Fruit fly (Drosophila melanogaster): ENCODE results near the gene Fer1HCH.

The Fer1HCH gene

DNA sequence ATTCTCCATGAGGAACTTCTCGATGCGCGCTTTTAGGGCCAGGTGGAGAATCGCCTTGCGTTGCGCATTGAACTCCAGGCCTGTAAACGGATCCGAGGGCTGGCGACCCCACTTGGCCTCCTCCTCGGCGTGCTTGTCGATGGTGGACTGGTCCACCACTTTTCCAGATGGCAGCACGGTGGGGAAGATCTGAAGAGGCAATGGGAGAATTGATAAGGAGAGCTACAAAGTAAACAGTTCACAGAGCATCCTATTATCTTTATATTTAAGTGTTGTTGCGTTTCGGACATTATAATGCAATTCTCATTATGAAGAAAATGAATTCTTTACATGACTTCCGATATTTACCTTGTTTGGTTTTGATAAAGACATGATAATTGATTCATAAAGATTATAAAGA, 38.6 kb upstream of the Fer1HCH start:
- TF ChIP-seq CG3281 (GFP tag; optimal IDR thresholded peaks at IDR 0.05) (no peak), Nf-YC (tag; optimal IDR thresholded peaks at IDR 0.05) (no peak), Taf1 (GFP tag; IDR thresholded peaks at IDR 0.05) (no peak), Ets65A (GFP tag) (no peak), zen2 (GFP tag; IDR thresholded peaks at IDR 0.05; ENCODE audit: partially characterized antibody) (no peak), lov (optimal IDR thresholded peaks at IDR 0.05) (no peak), lov (GFP tag; IDR thresholded peaks at IDR 0.05) (no peak), CG16815 (GFP tag; optimal IDR thresholded peaks at IDR 0.05) (no peak), CG30431 (GFP tag; optimal IDR thresholded peaks at IDR 0.05) (no peak), D (optimal IDR thresholded peaks at IDR 0.05) (no peak), D (GFP tag; optimal IDR thresholded peaks at IDR 0.05) (no peak), CG8281 (tag; optimal IDR thresholded peaks at IDR 0.05) (no peak), sisA (GFP tag; IDR thresholded peaks at IDR 0.05) (no peak), HmgD (GFP tag; optimal IDR thresholded peaks at IDR 0.05) (no peak), Hmr (GFP tag; optimal IDR thresholded peaks at IDR 0.05) (no peak), CG14050 (GFP tag; IDR thresholded peaks at IDR 0.05) (no peak), CG6254 (GFP tag; optimal IDR thresholded peaks at IDR 0.05) (no peak), yki (optimal IDR thresholded peaks at IDR 0.05) (no peak), dimm (GFP tag; IDR thresholded peaks at IDR 0.05) (no peak)

DNA sequence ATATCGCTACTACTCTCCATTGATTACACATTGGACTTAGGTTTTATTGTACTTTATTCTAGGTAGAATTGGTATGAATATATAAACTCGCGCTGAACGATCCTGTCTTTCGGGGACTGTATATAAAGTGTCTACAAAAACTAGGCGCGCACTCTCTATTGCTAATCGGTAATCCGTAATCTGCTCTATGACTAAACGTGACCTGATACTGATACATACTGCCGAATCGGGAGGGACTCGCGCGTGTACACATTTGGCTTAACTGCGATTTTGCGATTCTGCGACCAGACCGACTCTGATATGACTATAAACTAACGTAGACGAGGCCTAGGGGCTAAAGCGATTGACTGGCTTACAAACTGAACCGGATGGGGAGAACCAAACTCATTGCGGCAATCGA, 37.6 kb upstream of the Fer1HCH start:
- TF ChIP-seq bowl (GFP tag; IDR thresholded peaks at IDR 0.05) = no peak
- TF ChIP-seq pb (GFP tag; optimal IDR thresholded peaks at IDR 0.05) = no peak
- peak; percentile 78 for TF ChIP-seq cwo (GFP tag; optimal IDR thresholded peaks at IDR 0.05)
- TF ChIP-seq CG12659 (GFP tag; optimal IDR thresholded peaks at IDR 0.05) = no peak
- TF ChIP-seq row (GFP tag; IDR thresholded peaks at IDR 0.05) = peak; percentile 17; the same call in 1 of the 3 replicates
- peak; percentile 72 for TF ChIP-seq CG3995 (GFP tag; optimal IDR thresholded peaks at IDR 0.05)
- no peak for TF ChIP-seq CG7963 (GFP tag; IDR thresholded peaks at IDR 0.05; ENCODE audit: partially characterized antibody)
- no peak for TF ChIP-seq CG34224 (GFP tag; IDR thresholded peaks at IDR 0.05; ENCODE audit: partially characterized antibody)
- no peak for TF ChIP-seq Max (GFP tag; optimal IDR thresholded peaks at IDR 0.05)
- TF ChIP-seq CG2116 (GFP tag; optimal IDR thresholded peaks at IDR 0.05) = no peak
- TF ChIP-seq gcm2 (GFP tag; optimal IDR thresholded peaks at IDR 0.05) = no peak
- no peak for TF ChIP-seq klu (GFP tag; IDR thresholded peaks at IDR 0.05)
- peak; percentile 10 for TF ChIP-seq exex (tag; optimal IDR thresholded peaks at IDR 0.05)
- TF ChIP-seq CG8281 (tag; optimal IDR thresholded peaks at IDR 0.05) = no peak
- TF ChIP-seq tin (GFP tag; optimal IDR thresholded peaks at IDR 0.05) = no peak
- no peak for TF ChIP-seq CG30431 (GFP tag; optimal IDR thresholded peaks at IDR 0.05)
- no peak for TF ChIP-seq ac (GFP tag; optimal IDR thresholded peaks at IDR 0.05)
- TF ChIP-seq Dfd (GFP tag; optimal IDR thresholded peaks at IDR 0.05) = no peak
- TF ChIP-seq CG42726 (GFP tag; IDR thresholded peaks at IDR 0.05; ENCODE audit: partially characterized antibody) = 0 out of 2 replicates have a peak, but pooled peaks have one; percentile 4
- peak; percentile 19 for TF ChIP-seq CG8388 (GFP tag; optimal IDR thresholded peaks at IDR 0.05)

DNA sequence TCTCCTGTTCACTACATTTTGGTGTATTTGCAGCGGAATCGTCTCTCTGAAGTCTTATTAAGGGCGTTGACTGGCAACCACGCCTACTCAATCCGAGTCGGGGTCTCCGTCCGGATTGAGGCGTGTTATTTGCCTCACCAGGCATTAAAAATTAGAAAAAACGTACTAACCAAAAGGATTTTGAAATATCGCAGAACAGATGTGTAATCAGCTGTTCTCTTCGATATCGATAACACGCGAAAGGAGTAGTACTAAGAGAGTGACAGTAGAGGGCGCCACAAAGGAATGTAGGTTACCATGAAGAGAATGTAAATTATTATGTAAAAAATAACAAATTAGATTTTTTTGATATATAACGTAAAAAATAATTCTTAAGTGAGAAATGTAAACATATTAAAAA, 37.0 kb upstream of the Fer1HCH start, which contains the start of gene CG15536:
Gene CG15536 (minus strand): TSS at position 170 of the 400 bp plus-strand sequence.
- TF ChIP-seq CG6791 (GFP tag; IDR thresholded peaks at IDR 0.05; ENCODE audit: partially characterized antibody) = peak; percentile 65; the same call in 2 of the 3 replicates
- TF ChIP-seq CG8089 (GFP tag; optimal IDR thresholded peaks at IDR 0.05) = no peak
- peak; percentile 54; the same call in 1 of the 2 replicates for TF ChIP-seq nerfin-2 (GFP tag; IDR thresholded peaks at IDR 0.05; ENCODE audit: partially characterized antibody)
- TF ChIP-seq CG14860 (GFP tag; IDR thresholded peaks at IDR 0.05; ENCODE audit: partially characterized antibody) = peak; percentile 60
- peak; percentile 65; the same call in 3 of the 4 replicates for TF ChIP-seq Dll (GFP tag; IDR thresholded peaks at IDR 0.05; ENCODE audit: partially characterized antibody)
- no peak for TF ChIP-seq CG2120 (GFP tag; optimal IDR thresholded peaks at IDR 0.05)
- peak; percentile 20 for TF ChIP-seq CG12659 (GFP tag; optimal IDR thresholded peaks at IDR 0.05)
- no peak for TF ChIP-seq CG10209 (GFP tag; optimal IDR thresholded peaks at IDR 0.05)
- peak; percentile 13 for TF ChIP-seq HmgZ (tag; optimal IDR thresholded peaks at IDR 0.05)
- no peak for TF ChIP-seq lilli (GFP tag; optimal IDR thresholded peaks at IDR 0.05)
- TF ChIP-seq Hr78 (GFP tag; optimal IDR thresholded peaks at IDR 0.05) = no peak
- TF ChIP-seq gfzf (GFP tag; optimal IDR thresholded peaks at IDR 0.05) = peak; percentile 22
- TF ChIP-seq Bgb (GFP tag; IDR thresholded peaks at IDR 0.05; ENCODE audit: partially characterized antibody) = peak; percentile 77
- peak; percentile 49; the same call in 1 of the 2 replicates for TF ChIP-seq tna (GFP tag; IDR thresholded peaks at IDR 0.05; ENCODE audit: partially characterized antibody)
